Fruit fly (Drosophila melanogaster): ENCODE measurements around the gene CG14073.

The CG14073 gene

dm6 chr3L:18841269-18841668 lies 20.8 kb upstream of the CG14073 start (continued):
- TF ChIP-seq Bteb2 (GFP tag; optimal IDR thresholded peaks at IDR 0.05), result no peak
- TF ChIP-seq CG33557 (GFP tag; optimal IDR thresholded peaks at IDR 0.05), result no peak
- TF ChIP-seq Sry-δ (GFP tag; optimal IDR thresholded peaks at IDR 0.05), result no peak
- TF ChIP-seq salm (tag; optimal IDR thresholded peaks at IDR 0.05), result no peak
- TF ChIP-seq ind (GFP tag; optimal IDR thresholded peaks at IDR 0.05), result no peak
- TF ChIP-seq NfI (GFP tag; optimal IDR thresholded peaks at IDR 0.05), result no peak
- TF ChIP-seq sna (GFP tag; IDR thresholded peaks at IDR 0.05; ENCODE audit: partially characterized antibody), result 0 out of 2 replicates have a peak, but pooled peaks have one; percentile 15
- TF ChIP-seq HLH54F (GFP tag; optimal IDR thresholded peaks at IDR 0.05), result no peak
- no peak for TF ChIP-seq CG14014 (GFP tag; IDR thresholded peaks at IDR 0.05)
- TF ChIP-seq Dp (GFP tag; optimal IDR thresholded peaks at IDR 0.05), result no peak
- TF ChIP-seq YL-1 (GFP tag; optimal IDR thresholded peaks at IDR 0.05), result no peak
- no peak for TF ChIP-seq klu (GFP tag; IDR thresholded peaks at IDR 0.05)
- TF ChIP-seq en (GFP tag; optimal IDR thresholded peaks at IDR 0.05), result no peak
- TF ChIP-seq CG12744 (GFP tag; optimal IDR thresholded peaks at IDR 0.05), result no peak
- TF ChIP-seq Dip2 (GFP tag; IDR thresholded peaks at IDR 0.05), result no peak
- TF ChIP-seq Atf3 (GFP tag; optimal IDR thresholded peaks at IDR 0.05), result no peak
- no peak for TF ChIP-seq cad (GFP tag; optimal IDR thresholded peaks at IDR 0.05)
- TF ChIP-seq CG10462 (GFP tag; optimal IDR thresholded peaks at IDR 0.05), result no peak
- peak; percentile 16 for TF ChIP-seq twi (tag; optimal IDR thresholded peaks at IDR 0.05)
- no peak for TF ChIP-seq Atf6 (GFP tag; IDR thresholded peaks at IDR 0.05)
- TF ChIP-seq sens-2 (GFP tag; IDR thresholded peaks at IDR 0.05), result no peak
- TF ChIP-seq jumu (GFP tag; optimal IDR thresholded peaks at IDR 0.05), result no peak
- TF ChIP-seq CG17359 (tag; optimal IDR thresholded peaks at IDR 0.05), result no peak
- peak; percentile 55; the same call in 1 of the 2 replicates for TF ChIP-seq CG4360 (GFP tag; IDR thresholded peaks at IDR 0.05)
- peak; percentile 53 for TF ChIP-seq gfzf (GFP tag; optimal IDR thresholded peaks at IDR 0.05)
- TF ChIP-seq Dref (GFP tag; IDR thresholded peaks at IDR 0.05), result no peak
- TF ChIP-seq caup (GFP tag; optimal IDR thresholded peaks at IDR 0.05; ENCODE audit: severe bottlenecking), result no peak
- no peak for TF ChIP-seq cato (GFP tag; optimal IDR thresholded peaks at IDR 0.05; ENCODE audit: borderline replicate concordance)
- no peak for TF ChIP-seq ash1 (GFP tag; optimal IDR thresholded peaks at IDR 0.05)
- TF ChIP-seq Doc3 (GFP tag; IDR thresholded peaks at IDR 0.05; ENCODE audit: partially characterized antibody), result no peak
- no peak for TF ChIP-seq HmgZ (tag; optimal IDR thresholded peaks at IDR 0.05)
- no peak for TF ChIP-seq D (optimal IDR thresholded peaks at IDR 0.05)
- TF ChIP-seq D (GFP tag; optimal IDR thresholded peaks at IDR 0.05), result no peak
- TF ChIP-seq CG10543 (GFP tag; optimal IDR thresholded peaks at IDR 0.05), result no peak
- no peak for TF ChIP-seq C15 (GFP tag; IDR thresholded peaks at IDR 0.05)
- no peak for TF ChIP-seq Ets97D (GFP tag; optimal IDR thresholded peaks at IDR 0.05)
- TF ChIP-seq CG4730 (GFP tag; IDR thresholded peaks at IDR 0.05), result no peak
- TF ChIP-seq dimm (GFP tag; IDR thresholded peaks at IDR 0.05), result no peak
- TF ChIP-seq CG31224 (GFP tag; IDR thresholded peaks at IDR 0.05), result no peak
- TF ChIP-seq tin (GFP tag; optimal IDR thresholded peaks at IDR 0.05), result no peak
- TF ChIP-seq Adf1 (GFP tag; IDR thresholded peaks at IDR 0.05), result no peak
- TF ChIP-seq Hr39 (optimal IDR thresholded peaks at IDR 0.05), result no peak
- TF ChIP-seq onecut (GFP tag; IDR thresholded peaks at IDR 0.05), result no peak
- TF ChIP-seq Sry-β (GFP tag; optimal IDR thresholded peaks at IDR 0.05), result peak; percentile 46
- TF ChIP-seq Scr (GFP tag; IDR thresholded peaks at IDR 0.05; ENCODE audit: partially characterized antibody), result no peak
- TF ChIP-seq CG12299 (tag; optimal IDR thresholded peaks at IDR 0.05), result no peak
- no peak for TF ChIP-seq CG34376 (GFP tag; optimal IDR thresholded peaks at IDR 0.05)
- no peak for TF ChIP-seq Mrtf (GFP tag; IDR thresholded peaks at IDR 0.05)
- peak; percentile 91 for TF ChIP-seq stwl (tag; optimal IDR thresholded peaks at IDR 0.05)
- no peak for TF ChIP-seq al (GFP tag; IDR thresholded peaks at IDR 0.05)
- no peak for TF ChIP-seq hkb (optimal IDR thresholded peaks at IDR 0.05)
- TF ChIP-seq hkb (GFP tag; IDR thresholded peaks at IDR 0.05), result no peak
- no peak for TF ChIP-seq org-1 (GFP tag; optimal IDR thresholded peaks at IDR 0.05)
- TF ChIP-seq CG17328 (GFP tag; IDR thresholded peaks at IDR 0.05), result no peak

All from whole organism, embryonic.